Fruit fly (Drosophila melanogaster) whole organism, pupa: ENCODE results near the gene CG14252.
A peak's percentile ranks its signal among the peaks of the same experiment; 100 is the strongest.

ENCODE experiments used
- CG10348 ChIP-seq: fragments of 200-800 bp; sonication (Bioruptor generic); IDR thresholded peaks from 2 replicates; pipeline ENCODE4 v1.3.6; 2022; ENCODE audit warnings: missing biosample characterization, missing genetic modification characterization
- CG12605 ChIP-seq: fragments of 200-800 bp; sonication (Bioruptor generic); IDR thresholded peaks from 2 replicates; pipeline ENCODE4 v1.3.6; 2022; ENCODE audit warnings: missing biosample characterization, missing genetic modification characterization
- CG13204 ChIP-seq: fragments of 200-800 bp; sonication (Bioruptor generic); optimal IDR thresholded peaks from 2 replicates; lab custom pipeline; 2018; ENCODE audit warnings: missing biosample characterization, mild to moderate bottlenecking, missing genetic modification characterization, moderate library complexity
- CG14655 ChIP-seq: fragments of 200-800 bp; sonication (Bioruptor generic); optimal IDR thresholded peaks from 3 replicates; lab custom pipeline; 2017; ENCODE audit warnings: mild to moderate bottlenecking, missing biosample characterization, missing genetic modification reagents, missing genetic modification characterization
- CG15710 ChIP-seq: fragments of 200-800 bp; sonication (Bioruptor generic); optimal IDR thresholded peaks from 2 replicates; lab custom pipeline; 2018; ENCODE audit warnings: missing biosample characterization, mild to moderate bottlenecking, missing genetic modification characterization, moderate library complexity
- CG17806 ChIP-seq: fragments of 200-800 bp; sonication (Bioruptor generic); optimal IDR thresholded peaks from 2 replicates; lab custom pipeline; 2018; ENCODE audit warnings: missing biosample characterization, mild to moderate bottlenecking, missing genetic modification characterization, moderate library complexity
- CG32121 ChIP-seq: fragments of 200-800 bp; sonication (Bioruptor generic); IDR thresholded peaks from 2 replicates; pipeline ENCODE4 v1.3.6; 2022; ENCODE audit warnings: missing biosample characterization, missing genetic modification characterization
- CG34367 ChIP-seq: fragments of 200-800 bp; sonication (Bioruptor generic); optimal IDR thresholded peaks from 2 replicates; lab custom pipeline; 2018; ENCODE audit warnings: missing biosample characterization, mild to moderate bottlenecking, missing genetic modification characterization
- CG4496 ChIP-seq: fragments of 200-800 bp; sonication (Bioruptor generic); IDR thresholded peaks from 3 replicates; pipeline ENCODE4 v1.3.6; 2022; ENCODE audit warnings: missing biosample characterization, missing genetic modification characterization
- CG8159 ChIP-seq: fragments of 200-800 bp; sonication (Bioruptor generic); optimal IDR thresholded peaks from 3 replicates; lab custom pipeline; 2018; ENCODE audit warnings: missing biosample characterization, mild to moderate bottlenecking, missing genetic modification characterization, moderate library complexity
- CG8301 ChIP-seq: fragments of 200-800 bp; sonication (Bioruptor generic); optimal IDR thresholded peaks from 2 replicates; lab custom pipeline; 2018; ENCODE audit warnings: missing biosample characterization, mild to moderate bottlenecking, missing genetic modification characterization
- CG9948 ChIP-seq: fragments of 200-800 bp; sonication (Bioruptor generic); optimal IDR thresholded peaks from 2 replicates; lab custom pipeline; 2018; ENCODE audit warnings: missing biosample characterization, mild to moderate bottlenecking, missing genetic modification characterization, moderate library complexity
- D1 ChIP-seq: fragments of 200-800 bp; sonication (Bioruptor generic); optimal IDR thresholded peaks from 2 replicates; lab custom pipeline; 2018; ENCODE audit warnings: missing biosample characterization, mild to moderate bottlenecking, missing genetic modification characterization, moderate library complexity
- EcR ChIP-seq: fragments of 200-800 bp; sonication (Bioruptor generic); optimal IDR thresholded peaks from 3 replicates; lab custom pipeline; 2019; ENCODE audit warnings: missing biosample characterization, missing genetic modification characterization, mild to moderate bottlenecking, moderate library complexity, missing genetic modification reagents
- Ets98B ChIP-seq: fragments of 200-800 bp; sonication (Bioruptor generic); IDR thresholded peaks from 2 replicates; pipeline ENCODE4 v1.3.6; 2022; ENCODE audit warnings: missing biosample characterization, missing genetic modification characterization
- Pif1A ChIP-seq: fragments of 200-800 bp; sonication (Bioruptor generic); optimal IDR thresholded peaks from 3 replicates; lab custom pipeline; 2016; ENCODE audit warnings: missing biosample characterization, missing genetic modification characterization
- Pif1B ChIP-seq: fragments of 200-800 bp; sonication (Bioruptor generic); optimal IDR thresholded peaks from 3 replicates; lab custom pipeline; 2016; ENCODE audit warnings: missing biosample characterization, missing genetic modification characterization
- Snoo ChIP-seq: fragments of 200-800 bp; sonication (Bioruptor generic); optimal IDR thresholded peaks from 3 replicates; lab custom pipeline; 2017; ENCODE audit warnings: missing biosample characterization, mild to moderate bottlenecking, missing genetic modification characterization, inconsistent platforms
- fd96Ca ChIP-seq: fragments of 200-800 bp; sonication (Bioruptor generic); IDR thresholded peaks from 3 replicates; pipeline ENCODE4 v1.3.6; 2022; ENCODE audit warnings: missing biosample characterization, missing genetic modification characterization
- gl ChIP-seq: fragments of 200-800 bp; sonication (Bioruptor generic); optimal IDR thresholded peaks from 2 replicates; lab custom pipeline; 2018; ENCODE audit warnings: missing biosample characterization, mild to moderate bottlenecking, missing genetic modification characterization
- rn ChIP-seq: fragments of 200-800 bp; sonication (Bioruptor generic); IDR thresholded peaks from 2 replicates; pipeline ENCODE4 v1.3.6; 2022; ENCODE audit warnings: missing biosample characterization, missing genetic modification characterization

Gene CG14252

DNA sequence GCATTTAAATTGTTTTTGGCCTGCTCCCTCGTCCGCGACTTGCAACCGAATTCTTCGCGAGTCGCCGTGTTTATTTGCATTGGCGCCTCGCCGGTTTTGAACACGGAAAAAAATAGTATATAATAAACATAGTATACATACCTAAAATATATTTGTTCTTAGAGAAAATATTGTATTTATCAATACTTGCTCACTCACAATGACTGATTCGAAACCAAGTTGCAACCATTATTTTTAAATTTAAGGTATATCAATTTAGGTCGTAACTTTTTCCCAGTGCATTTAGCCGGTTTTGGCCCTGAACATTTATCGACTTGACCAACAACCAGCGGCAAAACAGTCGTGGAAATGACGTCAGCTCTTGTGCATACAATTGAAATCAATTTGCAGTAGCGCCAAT, 16.9 kb upstream of the CG14252 start:
- peak; percentile 90 for TF ChIP-seq CG14655 (GFP tag; lab: Kevin White, UChicago)
- TF ChIP-seq Pif1B (GFP tag; lab: Kevin White, UChicago) = peak; percentile 95
- peak; percentile 88 for TF ChIP-seq Ets98B (GFP tag; lab: Robert Waterston, UW)
- peak; percentile 86 for TF ChIP-seq CG34367 (tag; lab: Kevin White, UChicago)
- TF ChIP-seq CG8159 (tag; lab: Kevin White, UChicago) = peak; percentile 86
- TF ChIP-seq CG10348 (GFP tag; lab: Robert Waterston, UW) = peak; percentile 67
- TF ChIP-seq Pif1A (GFP tag; lab: Kevin White, UChicago) = peak; percentile 86
- TF ChIP-seq rn (GFP tag; lab: Robert Waterston, UW) = peak; percentile 80
- peak; percentile 89 for TF ChIP-seq Snoo (tag; lab: Kevin White, UChicago)
- peak; percentile 76 for TF ChIP-seq gl (tag; lab: Kevin White, UChicago)
- TF ChIP-seq CG8301 = peak; percentile 84
- peak; percentile 90 for TF ChIP-seq CG15710 (tag; lab: Kevin White, UChicago)
- TF ChIP-seq CG12605 (GFP tag; lab: Robert Waterston, UW) = peak; percentile 92
- peak; percentile 83 for TF ChIP-seq CG9948 (tag; lab: Kevin White, UChicago)
- peak; percentile 92 for TF ChIP-seq CG32121 (GFP tag; lab: Robert Waterston, UW)
- TF ChIP-seq CG13204 (GFP tag; lab: Kevin White, UChicago) = peak; percentile 79
- TF ChIP-seq fd96Ca (GFP tag; lab: Robert Waterston, UW) = peak; percentile 85
- TF ChIP-seq EcR (GFP tag; lab: Kevin White, UChicago) = no peak
- TF ChIP-seq CG17806 (tag; lab: Kevin White, UChicago) = peak; percentile 78
- TF ChIP-seq D1 (tag; lab: Kevin White, UChicago) = peak; percentile 12
- TF ChIP-seq CG4496 (GFP tag; lab: Robert Waterston, UW) = peak; percentile 95

DNA sequence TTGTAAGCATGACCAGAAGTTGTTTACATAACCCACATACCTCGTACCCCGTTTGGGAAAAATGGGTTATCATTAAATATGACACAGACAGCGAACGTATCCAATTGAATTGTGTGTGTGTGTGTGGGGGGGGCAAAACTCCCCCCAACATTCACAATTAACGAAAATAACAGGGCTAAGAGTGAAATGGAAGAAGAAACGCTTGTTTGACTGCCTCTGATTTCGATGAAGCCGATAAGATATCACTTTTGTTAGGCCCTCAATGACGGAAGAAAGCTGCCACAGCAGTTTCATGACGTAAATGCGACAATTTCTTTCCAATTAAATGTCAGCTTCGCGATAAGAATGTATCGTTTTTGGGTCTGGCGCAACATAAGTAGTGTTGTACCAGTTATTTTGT, 11.4 kb upstream of the CG14252 start:
- TF ChIP-seq gl (tag; lab: Kevin White, UChicago) (no peak), CG14655 (GFP tag; lab: Kevin White, UChicago) (no peak), CG4496 (GFP tag; lab: Robert Waterston, UW) (no peak), CG8159 (tag; lab: Kevin White, UChicago) (no peak), CG12605 (GFP tag; lab: Robert Waterston, UW) (no peak), Snoo (tag; lab: Kevin White, UChicago) (no peak), CG34367 (tag; lab: Kevin White, UChicago) (no peak), Ets98B (GFP tag; lab: Robert Waterston, UW) (no peak)

DNA sequence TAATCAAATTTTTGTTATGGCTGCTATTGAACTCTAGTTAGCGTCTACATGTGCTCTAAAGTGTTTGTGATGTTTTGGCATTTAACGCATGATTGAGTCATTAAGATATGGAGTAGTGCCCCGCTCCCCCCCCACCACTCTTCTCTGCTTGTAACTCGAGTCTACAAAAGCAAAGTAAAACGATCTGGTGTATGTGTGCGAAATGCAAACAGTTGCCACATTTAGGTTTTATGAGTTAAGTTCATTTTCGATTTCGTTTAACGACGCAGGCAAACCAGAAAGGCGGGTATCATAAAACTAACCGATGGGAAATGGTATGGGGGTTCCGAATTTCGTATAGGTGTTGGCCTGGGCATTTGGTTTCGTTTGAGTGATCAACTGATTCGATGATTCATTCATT, 10.8 kb upstream of the CG14252 start:
- TF ChIP-seq CG32121 (GFP tag; lab: Robert Waterston, UW) (no peak), CG10348 (GFP tag; lab: Robert Waterston, UW) (no peak), D1 (tag; lab: Kevin White, UChicago) (no peak), Pif1A (GFP tag; lab: Kevin White, UChicago) (no peak), CG8159 (tag; lab: Kevin White, UChicago) (no peak), CG15710 (tag; lab: Kevin White, UChicago) (no peak), CG34367 (tag; lab: Kevin White, UChicago) (no peak), CG13204 (GFP tag; lab: Kevin White, UChicago) (no peak), gl (tag; lab: Kevin White, UChicago) (no peak), CG8301 (no peak)

DNA sequence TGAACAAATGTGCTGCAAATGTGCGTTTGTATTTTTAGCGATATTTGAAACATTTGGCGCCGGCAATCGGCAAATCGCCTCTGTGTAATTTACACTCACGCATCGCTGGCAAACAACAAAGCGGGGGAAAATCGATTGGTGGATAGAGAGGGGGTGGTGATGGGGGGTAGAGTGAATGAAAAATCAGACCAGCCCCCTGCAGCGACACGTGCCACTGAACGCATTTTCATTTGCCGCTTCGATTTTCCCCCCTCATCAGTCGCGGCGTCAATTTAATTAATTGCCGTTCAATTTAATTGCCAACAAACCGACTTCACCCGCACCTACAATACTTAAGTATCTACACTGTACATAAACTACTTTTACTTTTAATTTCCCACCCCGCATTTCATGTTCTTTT, 9.9 kb upstream of the CG14252 start:
- TF ChIP-seq CG13204 (GFP tag; lab: Kevin White, UChicago) (no peak), CG32121 (GFP tag; lab: Robert Waterston, UW) (0 out of 2 replicates have a peak, but pooled peaks have one; percentile 37)

DNA sequence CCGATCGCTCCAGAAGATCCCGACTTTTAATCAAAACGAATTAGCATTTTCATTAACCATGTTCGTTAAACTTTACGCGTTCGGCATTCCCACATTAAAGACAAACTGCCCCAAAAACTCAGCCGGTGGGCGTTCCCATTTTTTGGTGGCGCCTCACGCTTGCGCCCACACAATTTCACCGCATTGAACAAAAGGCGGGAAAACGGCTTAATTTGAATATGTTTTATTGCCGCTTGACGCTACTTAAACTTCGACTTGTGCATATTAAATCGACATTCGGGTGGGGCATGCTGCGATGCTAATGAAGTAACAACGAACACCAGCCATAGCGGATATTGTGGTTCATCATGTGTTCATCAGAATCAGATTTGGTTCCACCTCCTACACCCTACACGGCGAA, 8.8 kb upstream of the CG14252 start:
- TF ChIP-seq CG34367 (tag; lab: Kevin White, UChicago) (no peak), CG8159 (tag; lab: Kevin White, UChicago) (no peak), Snoo (tag; lab: Kevin White, UChicago) (no peak), CG32121 (GFP tag; lab: Robert Waterston, UW) (no peak), EcR (GFP tag; lab: Kevin White, UChicago) (no peak), CG8301 (no peak)
- TF ChIP-seq, all 21 proteins: peak for 0

DNA sequence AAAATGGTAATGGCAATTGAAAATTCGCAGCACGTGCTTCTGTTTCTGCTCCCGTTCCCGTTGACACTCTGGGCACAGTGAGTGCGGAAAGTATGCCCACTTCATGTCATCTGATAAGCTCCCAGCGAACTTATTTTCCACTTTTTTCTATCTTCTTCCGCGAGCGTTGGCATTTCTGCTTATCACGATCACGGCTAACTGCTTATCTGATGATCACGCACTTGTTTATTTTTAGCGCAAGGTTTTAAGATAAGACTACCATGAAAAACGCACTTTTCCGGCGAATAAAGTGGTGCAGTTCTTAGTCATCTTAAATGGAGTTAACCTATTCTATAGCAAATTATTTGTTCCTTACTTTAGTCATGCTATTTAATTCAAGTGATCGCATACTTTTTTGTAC, 7.9 kb upstream of the CG14252 start:
- TF ChIP-seq CG4496 (GFP tag; lab: Robert Waterston, UW) = peak; percentile 21; the same call in 1 of the 3 replicates
- TF ChIP-seq Snoo (tag; lab: Kevin White, UChicago) = peak; percentile 33
- TF ChIP-seq CG15710 (tag; lab: Kevin White, UChicago) = peak; percentile 7
- no peak for TF ChIP-seq CG34367 (tag; lab: Kevin White, UChicago)
- TF ChIP-seq CG8159 (tag; lab: Kevin White, UChicago) = peak; percentile 46
- TF ChIP-seq CG14655 (GFP tag; lab: Kevin White, UChicago) = peak; percentile 76
- peak; percentile 37 for TF ChIP-seq CG9948 (tag; lab: Kevin White, UChicago)
- TF ChIP-seq Pif1A (GFP tag; lab: Kevin White, UChicago) = peak; percentile 47
- no peak for TF ChIP-seq Ets98B (GFP tag; lab: Robert Waterston, UW)
- peak; percentile 65 for TF ChIP-seq CG8301
- TF ChIP-seq gl (tag; lab: Kevin White, UChicago) = no peak
